Fruit fly (Drosophila melanogaster) whole organism, embryonic: Measurements from ENCODE around the gene RpLP1.

Experiments used
- Bgb ChIP-seq: fragments of 200-800 bp; sonication (Bioruptor generic); IDR thresholded peaks from 2 replicates; pipeline ENCODE4 v1.3.6; 2022; ENCODE audit warnings: missing biosample characterization, missing genetic modification characterization; ENCODE audit not compliant: partially characterized antibody
- CG10147 ChIP-seq: fragments of 200-800 bp; sonication (Bioruptor generic); optimal IDR thresholded peaks from 2 replicates; lab custom pipeline; 2019; ENCODE audit warnings: missing biosample characterization, mild to moderate bottlenecking, missing genetic modification characterization, moderate library complexity
- CG12769 ChIP-seq: fragments of 200-800 bp; sonication (Bioruptor generic); optimal IDR thresholded peaks from 2 replicates; lab custom pipeline; 2019; ENCODE audit warnings: missing biosample characterization, mild to moderate bottlenecking, missing genetic modification characterization, moderate library complexity
- CG13624 ChIP-seq: fragments of 200-800 bp; sonication (Bioruptor generic); optimal IDR thresholded peaks from 2 replicates; lab custom pipeline; 2016; ENCODE audit warnings: missing biosample characterization, missing genetic modification characterization
- CG13894 ChIP-seq: fragments of 200-800 bp; sonication (Bioruptor generic); optimal IDR thresholded peaks from 3 replicates; lab custom pipeline; 2018; ENCODE audit warnings: missing biosample characterization, mild to moderate bottlenecking, missing genetic modification characterization, moderate library complexity
- CG14710 ChIP-seq: fragments of 200-800 bp; sonication (Bioruptor generic); optimal IDR thresholded peaks from 3 replicates; lab custom pipeline; 2019; ENCODE audit warnings: missing biosample characterization, mild to moderate bottlenecking, missing genetic modification characterization, moderate library complexity
- CG15269 ChIP-seq: fragments of 200-800 bp; sonication (Bioruptor generic); optimal IDR thresholded peaks from 2 replicates; lab custom pipeline; 2018; ENCODE audit warnings: missing biosample characterization, mild to moderate bottlenecking, missing genetic modification characterization, moderate library complexity
- CG18011 ChIP-seq: fragments of 200-800 bp; sonication (Bioruptor generic); optimal IDR thresholded peaks from 2 replicates; lab custom pipeline; 2017; ENCODE audit warnings: missing biosample characterization, missing genetic modification characterization, mild to moderate bottlenecking, moderate library complexity, missing genotype
- CG18764 ChIP-seq: fragments of 200-800 bp; sonication (Bioruptor generic); optimal IDR thresholded peaks from 3 replicates; lab custom pipeline; 2016; ENCODE audit warnings: missing biosample characterization, missing genetic modification characterization
- CG2116 ChIP-seq: fragments of 200-800 bp; sonication (Bioruptor generic); optimal IDR thresholded peaks from 3 replicates; lab custom pipeline; 2018; ENCODE audit warnings: missing biosample characterization, mild to moderate bottlenecking, missing genetic modification characterization
- CG2129 ChIP-seq: fragments of 200-800 bp; sonication (Bioruptor generic); IDR thresholded peaks from 2 replicates; pipeline ENCODE4 v1.3.6; 2022; ENCODE audit warnings: missing biosample characterization, missing genetic modification characterization; ENCODE audit not compliant: partially characterized antibody
- CG30020 ChIP-seq: fragments of 200-800 bp; optimal IDR thresholded peaks from 2 replicates; lab custom pipeline; 2019; ENCODE audit warnings: missing biosample characterization, mild to moderate bottlenecking, missing genetic modification characterization, moderate library complexity
- CG3065 ChIP-seq: fragments of 200-800 bp; sonication (Bioruptor generic); optimal IDR thresholded peaks from 2 replicates; lab custom pipeline; 2016; ENCODE audit warnings: missing biosample characterization, missing genetic modification characterization
- CG32772 ChIP-seq: fragments of 200-800 bp; sonication (Bioruptor generic); IDR thresholded peaks from 2 replicates; pipeline ENCODE4 v1.3.6; 2022; ENCODE audit warnings: missing biosample characterization, missing genetic modification characterization
- CG33213 ChIP-seq: fragments of 200-800 bp; sonication (Bioruptor generic); optimal IDR thresholded peaks from 3 replicates; lab custom pipeline; 2016; ENCODE audit warnings: missing biosample characterization, missing genetic modification characterization
- CG43689 ChIP-seq: fragments of 200-800 bp; sonication (Bioruptor generic); IDR thresholded peaks from 2 replicates; pipeline ENCODE4 v1.3.6; 2022; ENCODE audit warnings: missing biosample characterization, missing genetic modification characterization
- CG4820 ChIP-seq: fragments of 200-800 bp; sonication (Bioruptor generic); optimal IDR thresholded peaks from 3 replicates; lab custom pipeline; 2016; ENCODE audit warnings: missing biosample characterization, missing genetic modification characterization
- CG6175 ChIP-seq: fragments of 200-800 bp; sonication (Bioruptor generic); IDR thresholded peaks from 3 replicates; pipeline ENCODE4 v1.3.6; 2022; ENCODE audit warnings: missing biosample characterization, missing genetic modification characterization
- CG6272 ChIP-seq: fragments of 200-800 bp; sonication (Bioruptor generic); IDR thresholded peaks from 2 replicates; pipeline ENCODE4 v1.3.6; 2022; ENCODE audit warnings: missing biosample characterization, missing genetic modification characterization
- CG8388 ChIP-seq: fragments of 200-800 bp; sonication (Bioruptor generic); optimal IDR thresholded peaks from 2 replicates; lab custom pipeline; 2019; ENCODE audit warnings: missing biosample characterization, mild to moderate bottlenecking, missing genetic modification characterization, moderate library complexity
- CG9437 ChIP-seq: fragments of 200-800 bp; sonication (Bioruptor generic); optimal IDR thresholded peaks from 2 replicates; lab custom pipeline; 2018; ENCODE audit warnings: missing biosample characterization, mild to moderate bottlenecking, missing genetic modification characterization
- CG9876 ChIP-seq: fragments of 200-800 bp; sonication (Bioruptor generic); optimal IDR thresholded peaks from 2 replicates; lab custom pipeline; 2016; ENCODE audit warnings: missing biosample characterization, missing genetic modification characterization
- CHES-1-like ChIP-seq: fragments of 200-800 bp; sonication (Bioruptor generic); optimal IDR thresholded peaks from 2 replicates; lab custom pipeline; 2016; ENCODE audit warnings: missing biosample characterization, missing genetic modification characterization
- Deaf1 ChIP-seq: fragments of 200-800 bp; optimal IDR thresholded peaks from 3 replicates; lab custom pipeline; 2019; ENCODE audit warnings: missing biosample characterization, mild to moderate bottlenecking, missing genetic modification characterization, moderate library complexity
- Ets65A ChIP-seq: fragments of 200-800 bp; sonication (Bioruptor generic); peaks from one replicate; lab custom pipeline; 2016; ENCODE audit warnings: missing biosample characterization, missing genetic modification characterization
- Fer2 ChIP-seq: fragments of 200-800 bp; sonication (Bioruptor generic); optimal IDR thresholded peaks from 2 replicates; lab custom pipeline; 2018; ENCODE audit warnings: missing biosample characterization, mild to moderate bottlenecking, missing genetic modification characterization, moderate library complexity
- GATAe ChIP-seq: fragments of 200-800 bp; sonication (Bioruptor generic); conservative IDR thresholded peaks from 2 replicates; pipeline ENCODE4 v1.3.6; 2022; ENCODE audit warnings: missing biosample characterization, missing genetic modification characterization
- Hr51 ChIP-seq, 2 experiments: fragments of 200-800 bp; sonication (Bioruptor generic); optimal IDR thresholded peaks; 2 replicates in 1 of 2; 3 replicates in 1 of 2; lab custom pipeline; 2016 to 2018; ENCODE audit warnings: missing biosample characterization in 2 of 2, missing genetic modification characterization in 2 of 2, mild to moderate bottlenecking in 1 of 2, moderate library complexity in 1 of 2
- Kr ChIP-seq: fragments of 200-800 bp; sonication (Bioruptor generic); optimal IDR thresholded peaks from 2 replicates; lab custom pipeline; 2017; ENCODE audit warnings: missing biosample characterization, mild to moderate bottlenecking, missing genetic modification characterization
- NC2α ChIP-seq: fragments of 200-800 bp; sonication (Bioruptor generic); optimal IDR thresholded peaks from 2 replicates; lab custom pipeline; 2016; ENCODE audit warnings: missing biosample characterization, missing genetic modification characterization
- Side ChIP-seq: fragments of 200-800 bp; sonication (Bioruptor generic); optimal IDR thresholded peaks from 2 replicates; lab custom pipeline; 2016; ENCODE audit warnings: missing biosample characterization, missing genetic modification characterization
- Sin3A ChIP-seq: fragments of >200 bp; optimal IDR thresholded peaks from 2 replicates; lab custom pipeline; 2018
- ac ChIP-seq: fragments of 200-800 bp; sonication (Bioruptor generic); optimal IDR thresholded peaks from 3 replicates; lab custom pipeline; 2017; ENCODE audit warnings: missing biosample characterization, mild to moderate bottlenecking, missing genetic modification characterization
- croc ChIP-seq: fragments of 200-800 bp; sonication (Bioruptor generic); conservative IDR thresholded peaks from 3 replicates; pipeline ENCODE4 v1.3.6; 2022; ENCODE audit warnings: missing biosample characterization, missing genetic modification characterization
- disco-r ChIP-seq: fragments of 200-800 bp; sonication (Bioruptor generic); optimal IDR thresholded peaks from 2 replicates; lab custom pipeline; 2016; ENCODE audit warnings: missing biosample characterization, missing genetic modification characterization
- dysf ChIP-seq: fragments of 200-800 bp; sonication (Bioruptor generic); IDR thresholded peaks from 3 replicates; pipeline ENCODE4 v1.3.6; 2022; ENCODE audit warnings: missing biosample characterization, missing genetic modification characterization
- exex ChIP-seq: fragments of 200-800 bp; sonication (Bioruptor generic); optimal IDR thresholded peaks from 4 replicates; lab custom pipeline; 2018; ENCODE audit warnings: missing biosample characterization, mild to moderate bottlenecking, missing genetic modification characterization, moderate library complexity
- gcm ChIP-seq: fragments of 200-800 bp; sonication (Bioruptor generic); optimal IDR thresholded peaks from 2 replicates; lab custom pipeline; 2019; ENCODE audit warnings: missing biosample characterization, mild to moderate bottlenecking, missing genetic modification characterization, moderate library complexity
- gro ChIP-seq: fragments of 200-800 bp; sonication (Bioruptor generic); optimal IDR thresholded peaks from 2 replicates; lab custom pipeline; 2016; ENCODE audit warnings: missing biosample characterization, missing genetic modification characterization
- kni ChIP-seq: fragments of 200-800 bp; sonication (Bioruptor generic); optimal IDR thresholded peaks from 3 replicates; lab custom pipeline; 2017; ENCODE audit warnings: mild to moderate bottlenecking, missing biosample characterization, missing genetic modification reagents, missing genetic modification characterization
- mam ChIP-seq: fragments of 200-800 bp; sonication (Bioruptor generic); optimal IDR thresholded peaks from 3 replicates; lab custom pipeline; 2016; ENCODE audit warnings: missing biosample characterization, missing genetic modification characterization
- nerfin-1 ChIP-seq: fragments of 200-800 bp; sonication (Bioruptor generic); optimal IDR thresholded peaks from 3 replicates; lab custom pipeline; 2019; ENCODE audit warnings: missing biosample characterization, mild to moderate bottlenecking, missing genetic modification characterization, moderate library complexity
- nom ChIP-seq: fragments of 200-800 bp; sonication (Bioruptor generic); optimal IDR thresholded peaks from 2 replicates; lab custom pipeline; 2017; ENCODE audit warnings: missing biosample characterization, missing genetic modification characterization, mild to moderate bottlenecking, moderate library complexity, missing genetic modification reagents
- pita ChIP-seq: fragments of 200-800 bp; sonication (Bioruptor generic); optimal IDR thresholded peaks from 2 replicates; lab custom pipeline; 2017; ENCODE audit warnings: missing biosample characterization, mild to moderate bottlenecking, missing genetic modification characterization
- pzg ChIP-seq: fragments of 200-800 bp; sonication (Bioruptor generic); optimal IDR thresholded peaks from 3 replicates; lab custom pipeline; 2018; ENCODE audit warnings: missing biosample characterization, mild to moderate bottlenecking, missing genetic modification characterization, moderate library complexity
- ranshi ChIP-seq: fragments of 200-800 bp; sonication (Bioruptor generic); IDR thresholded peaks from 2 replicates; pipeline ENCODE4 v1.3.6; 2022; ENCODE audit warnings: missing biosample characterization, missing genetic modification characterization
- ro ChIP-seq: fragments of 200-800 bp; sonication (Bioruptor generic); IDR thresholded peaks from 2 replicates; pipeline ENCODE4 v1.3.6; 2022; ENCODE audit warnings: missing biosample characterization, missing genetic modification characterization
- sima ChIP-seq: fragments of 200-800 bp; sonication (Bioruptor generic); optimal IDR thresholded peaks from 2 replicates; lab custom pipeline; 2016; ENCODE audit warnings: missing biosample characterization, missing genetic modification characterization
- unpg ChIP-seq: fragments of 200-800 bp; sonication (Bioruptor generic); optimal IDR thresholded peaks from 3 replicates; lab custom pipeline; 2018; ENCODE audit warnings: missing biosample characterization, mild to moderate bottlenecking, missing genetic modification characterization, moderate library complexity

The RpLP1 gene

dm6 chr2L:430820-431628 is 11.3 kb downstream of the RpLP1 start, which contains the start of gene ex (continued):
- TF ChIP-seq nerfin-1 (tag; lab: Kevin White, UChicago), result peak; percentile 75
- TF ChIP-seq CHES-1-like (GFP tag; lab: Kevin White, UChicago), result peak; percentile 43
- peak; percentile 29 for TF ChIP-seq CG33213 (GFP tag; lab: Kevin White, UChicago)
- no peak for TF ChIP-seq croc
- TF ChIP-seq Bgb (GFP tag; lab: Robert Waterston, UW), result no peak
- peak; percentile 76 for TF ChIP-seq kni (GFP tag; lab: Kevin White, UChicago)
- TF ChIP-seq exex (tag; lab: Kevin White, UChicago), result peak; percentile 14
- no peak for TF ChIP-seq GATAe (GFP tag; lab: Robert Waterston, UW)
- TF ChIP-seq CG13624 (GFP tag; lab: Kevin White, UChicago), result peak; percentile 14
- no peak for TF ChIP-seq gro (GFP tag; lab: Kevin White, UChicago)
- TF ChIP-seq gcm, result peak; percentile 61
- peak; percentile 48 for TF ChIP-seq CG14710 (tag; lab: Kevin White, UChicago)
- no peak; the same call in 1 of the 2 replicates for TF ChIP-seq ranshi (GFP tag; lab: Robert Waterston, UW)
- TF ChIP-seq CG43689 (GFP tag; lab: Robert Waterston, UW), result no peak
- TF ChIP-seq ro (GFP tag; lab: Robert Waterston, UW), result no peak
- peak; percentile 69 for TF ChIP-seq unpg (GFP tag; lab: Kevin White, UChicago)
- no peak for TF ChIP-seq CG9876
- no peak for TF ChIP-seq disco-r (GFP tag; lab: Kevin White, UChicago)
- peak; percentile 32 for TF ChIP-seq CG18764
- TF ChIP-seq CG32772, result no peak
- peak; percentile 40 for TF ChIP-seq ac (GFP tag; lab: Kevin White, UChicago)
- no peak for TF ChIP-seq CG9437
- TF ChIP-seq Fer2 (tag; lab: Kevin White, UChicago), result peak; percentile 48
- no peak for TF ChIP-seq CG3065 (GFP tag; lab: Kevin White, UChicago)
- TF ChIP-seq CG6272 (GFP tag; lab: Robert Waterston, UW), result no peak
- TF ChIP-seq CG30020 (tag; lab: Kevin White, UChicago), result no peak
- no peak for TF ChIP-seq dysf (GFP tag; lab: Robert Waterston, UW)
- TF ChIP-seq Kr (GFP tag; lab: Kevin White, UChicago), result peak; percentile 60
- no peak for TF ChIP-seq sima (GFP tag; lab: Kevin White, UChicago)
- no peak for TF ChIP-seq mam
- no peak for TF ChIP-seq Ets65A (GFP tag; lab: Kevin White, UChicago)
- TF ChIP-seq CG15269 (tag; lab: Kevin White, UChicago), result peak; percentile 67
- no peak for TF ChIP-seq CG6175 (GFP tag; lab: Robert Waterston, UW)
- TF ChIP-seq CG2129, result no peak
- peak; percentile 84 for TF ChIP-seq nom (GFP tag; lab: Kevin White, UChicago)
- TF ChIP-seq CG10147 (GFP tag; lab: Kevin White, UChicago), result peak; percentile 34
- peak; percentile 25 for TF ChIP-seq Side (GFP tag; lab: Kevin White, UChicago)
- TF ChIP-seq NC2α (GFP tag; lab: Kevin White, UChicago), result no peak
- TF ChIP-seq CG4820, result no peak
- no peak for TF ChIP-seq CG18011 (GFP tag; lab: Kevin White, UChicago)
- TF ChIP-seq CG8388 (GFP tag; lab: Kevin White, UChicago), result peak; percentile 18
- no peak for TF ChIP-seq Sin3A (lab: Kevin White, UChicago)
- no peak for TF ChIP-seq pita (GFP tag; lab: Kevin White, UChicago)
- TF ChIP-seq CG13894, result peak; percentile 73
- TF ChIP-seq pzg, result no peak
- peak; percentile 44 for TF ChIP-seq CG2116 (GFP tag; lab: Kevin White, UChicago)
- TF ChIP-seq Deaf1, result peak; percentile 62
- TF ChIP-seq Hr51 (GFP tag; optimal IDR thresholded peaks at IDR 0.05; lab: Kevin White, UChicago), result peak; percentile 7 to 13
- TF ChIP-seq CG12769 (tag; lab: Kevin White, UChicago), result peak; percentile 64
